Worm (Caenorhabditis elegans): Measurements from ENCODE around the gene C04E6.8.

DNA sequence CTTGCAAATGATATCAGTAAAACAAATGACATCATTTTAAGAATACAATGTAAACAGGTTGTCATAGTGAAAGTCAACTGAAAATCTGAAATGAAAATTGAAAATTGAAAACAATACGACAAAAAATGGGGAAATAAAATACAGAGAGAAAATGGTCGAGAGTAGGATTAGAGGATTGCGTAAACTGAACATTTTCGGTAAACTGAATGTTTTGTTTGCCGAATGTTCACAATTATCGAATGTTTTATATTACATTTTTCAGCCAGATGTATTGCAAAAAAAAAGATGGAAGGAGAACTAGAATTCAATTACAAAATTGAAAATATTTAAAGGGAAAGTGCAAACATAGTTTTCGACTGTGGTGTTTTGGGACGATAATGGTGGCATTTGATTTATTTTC, 18.6 kb downstream of the C04E6.8 start, which contains the start of gene F26F12.5:
- TF ChIP-seq aly-1 (tag; optimal IDR thresholded peaks at IDR 0.05), result no peak
- TF ChIP-seq ama-1 (optimal IDR thresholded peaks at IDR 0.05), result no peak
- TF ChIP-seq pes-1 (GFP tag; IDR thresholded peaks at IDR 0.05), result no peak
- no peak for TF ChIP-seq flt-1 (GFP tag; IDR thresholded peaks at IDR 0.05)
- TF ChIP-seq tbx-11 (GFP tag; IDR thresholded peaks at IDR 0.05), result no peak
- no peak for TF ChIP-seq hmbx-1 (tag; optimal IDR thresholded peaks at IDR 0.05)
- TF ChIP-seq ets-7 (tag; optimal IDR thresholded peaks at IDR 0.05), result no peak
- no peak for TF ChIP-seq hmg-4 (GFP tag; optimal IDR thresholded peaks at IDR 0.05)
- no peak for TF ChIP-seq hnd-1 (tag; optimal IDR thresholded peaks at IDR 0.05)
- TF ChIP-seq ceh-36 (tag; optimal IDR thresholded peaks at IDR 0.05), result no peak
- no peak for TF ChIP-seq scrt-1 (GFP tag; IDR thresholded peaks at IDR 0.05)
- TF ChIP-seq tbx-37 (GFP tag; conservative IDR thresholded peaks at IDR 0.05), result no peak
- no peak for TF ChIP-seq B0310.2 (tag; optimal IDR thresholded peaks at IDR 0.05)
- TF ChIP-seq F13C5.2 (tag; optimal IDR thresholded peaks at IDR 0.05), result no peak
